Fruit fly (Drosophila melanogaster) whole organism, embryonic: ENCODE results near the gene alpha4GT2.

Experiments used
- CG10147 ChIP-seq: fragments of 200-800 bp; sonication (Bioruptor generic); optimal IDR thresholded peaks from 2 replicates; lab custom pipeline; 2019; ENCODE audit warnings: missing biosample characterization, mild to moderate bottlenecking, missing genetic modification characterization, moderate library complexity
- CG10565 ChIP-seq: fragments of 200-800 bp; sonication (Bioruptor generic); optimal IDR thresholded peaks from 3 replicates; lab custom pipeline; 2016; ENCODE audit warnings: missing biosample characterization, mild to moderate bottlenecking, missing genetic modification characterization
- CG10654 ChIP-seq: fragments of 200-800 bp; sonication (Bioruptor generic); optimal IDR thresholded peaks from 2 replicates; lab custom pipeline; 2016; ENCODE audit warnings: missing biosample characterization, missing genetic modification characterization
- CG11696 ChIP-seq: fragments of 200-800 bp; sonication (Bioruptor generic); IDR thresholded peaks from 2 replicates; pipeline ENCODE4 v1.3.6; 2022; ENCODE audit warnings: missing biosample characterization, missing genetic modification characterization
- CG12104 ChIP-seq: fragments of 200-800 bp; sonication (Bioruptor generic); optimal IDR thresholded peaks from 3 replicates; lab custom pipeline; 2016; ENCODE audit warnings: missing biosample characterization, missing genetic modification characterization
- CG12219 ChIP-seq: fragments of 200-800 bp; sonication (Bioruptor generic); optimal IDR thresholded peaks from 3 replicates; lab custom pipeline; 2018; ENCODE audit warnings: missing biosample characterization, mild to moderate bottlenecking, missing genetic modification characterization
- CG12236 ChIP-seq: fragments of 200-800 bp; sonication (Bioruptor generic); optimal IDR thresholded peaks from 2 replicates; lab custom pipeline; 2016; ENCODE audit warnings: missing biosample characterization, missing genetic modification characterization
- CG12659 ChIP-seq: fragments of 200-800 bp; sonication (Bioruptor generic); optimal IDR thresholded peaks from 3 replicates; lab custom pipeline; 2017; ENCODE audit warnings: mild to moderate bottlenecking, missing biosample characterization, missing genetic modification reagents, missing genetic modification characterization
- CG12744 ChIP-seq: fragments of 200-800 bp; sonication (Bioruptor generic); optimal IDR thresholded peaks from 2 replicates; lab custom pipeline; 2016; ENCODE audit warnings: missing biosample characterization, missing genetic modification characterization
- CG13287 ChIP-seq: fragments of 200-800 bp; sonication (Bioruptor generic); IDR thresholded peaks from 2 replicates; pipeline ENCODE4 v1.3.6; 2022; ENCODE audit warnings: missing biosample characterization, missing genetic modification characterization; ENCODE audit not compliant: partially characterized antibody
- CG1602 ChIP-seq: fragments of 200-800 bp; sonication (Bioruptor generic); optimal IDR thresholded peaks from 3 replicates; lab custom pipeline; 2016; ENCODE audit warnings: missing biosample characterization, missing genetic modification characterization
- CG17385 ChIP-seq: fragments of 200-800 bp; sonication (Bioruptor generic); optimal IDR thresholded peaks from 3 replicates; lab custom pipeline; 2018; ENCODE audit warnings: missing biosample characterization, mild to moderate bottlenecking, missing genetic modification characterization
- CG17612 ChIP-seq: fragments of 200-800 bp; sonication (Bioruptor generic); IDR thresholded peaks from 2 replicates; pipeline ENCODE4 v1.3.6; 2022; ENCODE audit warnings: missing biosample characterization, missing genetic modification characterization
- CG3163 ChIP-seq: fragments of 200-800 bp; sonication (Bioruptor generic); optimal IDR thresholded peaks from 3 replicates; lab custom pipeline; 2016; ENCODE audit warnings: missing biosample characterization, missing genetic modification characterization
- CG34376 ChIP-seq: fragments of 200-800 bp; sonication (Bioruptor generic); optimal IDR thresholded peaks from 2 replicates; lab custom pipeline; 2018; ENCODE audit warnings: missing biosample characterization, mild to moderate bottlenecking, missing genetic modification characterization
- CG4360 ChIP-seq: fragments of 200-800 bp; sonication (Bioruptor generic); IDR thresholded peaks from 2 replicates; pipeline ENCODE4 v1.3.6; 2022; ENCODE audit warnings: missing biosample characterization, missing genetic modification characterization
- CG5180 ChIP-seq: fragments of 200-800 bp; sonication (Bioruptor generic); optimal IDR thresholded peaks from 3 replicates; lab custom pipeline; 2017; ENCODE audit warnings: missing biosample characterization, missing genetic modification characterization, mild to moderate bottlenecking, moderate library complexity, missing genetic modification reagents
- CG5953 ChIP-seq: fragments of 200-800 bp; sonication (Bioruptor generic); IDR thresholded peaks from 2 replicates; pipeline ENCODE4 v1.3.6; 2022; ENCODE audit warnings: missing biosample characterization, missing genetic modification characterization
- CG6175 ChIP-seq: fragments of 200-800 bp; sonication (Bioruptor generic); IDR thresholded peaks from 3 replicates; pipeline ENCODE4 v1.3.6; 2022; ENCODE audit warnings: missing biosample characterization, missing genetic modification characterization
- CG6254 ChIP-seq: fragments of 200-800 bp; sonication (Bioruptor generic); optimal IDR thresholded peaks from 3 replicates; lab custom pipeline; 2017; ENCODE audit warnings: mild to moderate bottlenecking, missing biosample characterization, missing genetic modification reagents, missing genetic modification characterization
- CG6791 ChIP-seq: fragments of 200-800 bp; sonication (Bioruptor generic); IDR thresholded peaks from 3 replicates; pipeline ENCODE4 v1.3.6; 2022; ENCODE audit warnings: missing biosample characterization, missing genetic modification characterization; ENCODE audit not compliant: partially characterized antibody
- CG8388 ChIP-seq: fragments of 200-800 bp; sonication (Bioruptor generic); optimal IDR thresholded peaks from 2 replicates; lab custom pipeline; 2019; ENCODE audit warnings: missing biosample characterization, mild to moderate bottlenecking, missing genetic modification characterization, moderate library complexity
- D ChIP-seq, 2 experiments: fragments of 200-800 bp in 1 of 2; fragments of >200 bp in 1 of 2; sonication (Bioruptor generic) in 1 of 2; optimal IDR thresholded peaks; 2 replicates in 1 of 2; 3 replicates in 1 of 2; lab custom pipeline; 2017; ENCODE audit warnings: mild to moderate bottlenecking in 1 of 2, missing biosample characterization in 1 of 2, missing genetic modification characterization in 1 of 2, missing genetic modification reagents in 1 of 2
- Dll ChIP-seq: fragments of 200-800 bp; sonication (Bioruptor generic); IDR thresholded peaks from 4 replicates; pipeline ENCODE4 v1.3.6; 2022; ENCODE audit warnings: missing biosample characterization, missing genetic modification characterization; ENCODE audit not compliant: partially characterized antibody
- HLH4C ChIP-seq: fragments of 200-800 bp; sonication (Bioruptor generic); IDR thresholded peaks from 3 replicates; pipeline ENCODE4 v1.3.6; 2022; ENCODE audit warnings: missing biosample characterization, missing genetic modification characterization; ENCODE audit not compliant: partially characterized antibody
- HmgD ChIP-seq: fragments of 200-800 bp; sonication (Bioruptor generic); optimal IDR thresholded peaks from 3 replicates; lab custom pipeline; 2016; ENCODE audit warnings: missing biosample characterization, missing genetic modification characterization
- Hr39 ChIP-seq: fragments of >200 bp; optimal IDR thresholded peaks from 2 replicates; lab custom pipeline; 2017
- Mad ChIP-seq: fragments of 200-800 bp; sonication (Bioruptor generic); optimal IDR thresholded peaks from 2 replicates; lab custom pipeline; 2016; ENCODE audit warnings: missing biosample characterization, missing genetic modification characterization
- Max ChIP-seq: fragments of 200-800 bp; sonication (Bioruptor generic); optimal IDR thresholded peaks from 2 replicates; lab custom pipeline; 2016; ENCODE audit warnings: missing biosample characterization, mild to moderate bottlenecking, missing genetic modification characterization
- Stat92E ChIP-seq, 3 experiments: fragments of >200 bp in 2 of 3; fragments of 200-800 bp in 1 of 3; sonication (Bioruptor generic) in 1 of 3; optimal IDR thresholded peaks; 2 replicates each; lab custom pipeline; 2017 to 2019; ENCODE audit warnings: missing biosample characterization in 3 of 3, missing genetic modification characterization in 3 of 3, mild to moderate bottlenecking in 1 of 3, moderate library complexity in 1 of 3
- cad ChIP-seq: fragments of >200 bp; optimal IDR thresholded peaks from 2 replicates; lab custom pipeline; 2017; ENCODE audit warnings: missing biosample characterization, missing genetic modification characterization
- ci ChIP-seq: fragments of 200-800 bp; sonication (Bioruptor generic); IDR thresholded peaks from 3 replicates; pipeline ENCODE4 v1.3.6; 2022; ENCODE audit warnings: missing biosample characterization, missing genetic modification characterization
- crol ChIP-seq: fragments of 200-800 bp; sonication (Bioruptor generic); IDR thresholded peaks from 2 replicates; pipeline ENCODE4 v1.3.6; 2022; ENCODE audit warnings: missing biosample characterization, missing genetic modification characterization
- da ChIP-seq: fragments of 200-800 bp; sonication (Bioruptor generic); optimal IDR thresholded peaks from 2 replicates; lab custom pipeline; 2016; ENCODE audit warnings: missing biosample characterization, missing genetic modification characterization
- dati ChIP-seq: fragments of 200-800 bp; sonication (Bioruptor generic); IDR thresholded peaks from 2 replicates; pipeline ENCODE4 v1.3.6; 2022; ENCODE audit warnings: missing biosample characterization, missing genetic modification characterization
- gfzf ChIP-seq: fragments of 200-800 bp; sonication (Bioruptor generic); optimal IDR thresholded peaks from 2 replicates; lab custom pipeline; 2016; ENCODE audit warnings: missing biosample characterization, mild to moderate bottlenecking, missing genetic modification characterization, moderate library complexity
- gsb-n ChIP-seq: fragments of 200-800 bp; sonication (Bioruptor generic); optimal IDR thresholded peaks from 3 replicates; lab custom pipeline; 2018; ENCODE audit warnings: missing biosample characterization, mild to moderate bottlenecking, missing genetic modification characterization
- hkb ChIP-seq, 2 experiments: fragments of 200-800 bp in 1 of 2; fragments of >200 bp in 1 of 2; sonication (Bioruptor generic) in 1 of 2; IDR thresholded peaks in 1 of 2; optimal IDR thresholded peaks in 1 of 2; 2 replicates each; pipeline versions ENCODE4 v1.3.6 to Lab custom; 2017 to 2022; ENCODE audit warnings: missing biosample characterization in 1 of 2, missing genetic modification characterization in 1 of 2
- lab ChIP-seq: fragments of 200-800 bp; sonication (Bioruptor generic); optimal IDR thresholded peaks from 3 replicates; lab custom pipeline; 2017; ENCODE audit warnings: missing biosample characterization, missing genetic modification characterization, mild to moderate bottlenecking, moderate library complexity, missing genetic modification reagents
- mam ChIP-seq: fragments of 200-800 bp; sonication (Bioruptor generic); optimal IDR thresholded peaks from 3 replicates; lab custom pipeline; 2016; ENCODE audit warnings: missing biosample characterization, missing genetic modification characterization
- otp ChIP-seq: fragments of 200-800 bp; sonication (Bioruptor generic); IDR thresholded peaks from 3 replicates; pipeline ENCODE4, ENCODE4 v1.3.6; 2022; ENCODE audit warnings: missing biosample characterization, missing genetic modification characterization
- p53 ChIP-seq: fragments of 200-800 bp; sonication (Bioruptor generic); optimal IDR thresholded peaks from 2 replicates; lab custom pipeline; 2016; ENCODE audit warnings: missing biosample characterization, missing genetic modification characterization
- pita ChIP-seq: fragments of 200-800 bp; sonication (Bioruptor generic); optimal IDR thresholded peaks from 2 replicates; lab custom pipeline; 2017; ENCODE audit warnings: missing biosample characterization, mild to moderate bottlenecking, missing genetic modification characterization
- slp2 ChIP-seq: fragments of 200-800 bp; sonication (Bioruptor generic); optimal IDR thresholded peaks from 2 replicates; lab custom pipeline; 2016; ENCODE audit warnings: missing biosample characterization, missing genetic modification characterization
- vnd ChIP-seq: fragments of 200-800 bp; sonication (Bioruptor generic); IDR thresholded peaks from 3 replicates; pipeline ENCODE4 v1.3.6; 2022; ENCODE audit warnings: missing biosample characterization, missing genetic modification characterization; ENCODE audit not compliant: partially characterized antibody
- wek ChIP-seq: fragments of 200-800 bp; sonication (Bioruptor generic); optimal IDR thresholded peaks from 3 replicates; lab custom pipeline; 2018; ENCODE audit warnings: missing biosample characterization, mild to moderate bottlenecking, missing genetic modification characterization, moderate library complexity
- wor ChIP-seq: fragments of 200-800 bp; sonication (Bioruptor generic); IDR thresholded peaks from 2 replicates; pipeline ENCODE4 v1.3.6; 2022; ENCODE audit warnings: missing biosample characterization, missing genetic modification characterization
- zen2 ChIP-seq: fragments of 200-800 bp; sonication (Bioruptor generic); IDR thresholded peaks from 3 replicates; pipeline ENCODE4 v1.3.6; 2022; ENCODE audit warnings: missing biosample characterization, missing genetic modification characterization; ENCODE audit not compliant: partially characterized antibody

Gene alpha4GT2

DNA sequence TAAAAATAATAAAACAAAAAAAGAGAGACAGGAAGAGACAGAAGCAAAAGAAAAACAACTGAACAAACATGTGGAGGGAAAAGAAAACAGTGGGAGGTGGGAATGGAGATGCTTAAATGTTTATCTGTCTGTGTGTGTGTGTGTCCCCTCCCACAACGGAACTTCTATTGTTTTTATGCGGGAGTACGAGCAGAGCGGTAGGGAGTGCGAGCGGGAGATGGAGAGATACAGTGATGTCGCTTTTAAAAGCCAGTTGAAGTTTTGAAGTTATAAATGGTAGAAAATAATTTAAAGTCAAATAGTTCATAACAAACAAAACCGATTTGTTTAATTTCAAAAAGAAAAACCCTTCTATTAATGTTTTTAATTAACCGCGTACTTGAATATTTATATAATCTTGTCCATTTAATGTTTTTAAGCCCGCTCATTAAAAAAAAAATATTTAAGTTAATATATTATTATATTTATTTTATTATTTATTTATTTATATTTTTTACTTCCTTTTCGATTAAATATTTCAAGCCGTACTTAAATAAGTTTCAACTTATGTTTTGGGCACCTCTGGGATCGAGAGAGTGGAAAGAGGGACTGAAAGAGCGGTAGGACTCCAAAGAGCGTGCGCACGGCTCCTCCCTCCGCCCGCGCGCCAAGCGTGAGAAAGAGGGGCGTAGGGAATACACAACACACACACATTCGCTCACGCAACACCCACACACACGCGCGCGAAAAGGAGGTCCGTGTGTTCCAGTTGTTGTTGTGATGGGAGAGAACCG, 48.4 kb downstream of the alpha4GT2 start (continued):
- TF ChIP-seq CG6254 (GFP tag; lab: Kevin White, UChicago) = no peak
- no peak for TF ChIP-seq Mad (GFP tag; lab: Kevin White, UChicago)
- no peak for TF ChIP-seq cad
- no peak for TF ChIP-seq wek (GFP tag; lab: Kevin White, UChicago)
- no peak for TF ChIP-seq CG10565 (GFP tag; lab: Kevin White, UChicago)
- peak; percentile 68 for TF ChIP-seq ci
- 0 out of 2 replicates have a peak, but pooled peaks have one; percentile 29 for TF ChIP-seq CG11696 (GFP tag; lab: Robert Waterston, UW)
- peak; percentile 31 for TF ChIP-seq CG10654 (GFP tag; lab: Kevin White, UChicago)
- TF ChIP-seq CG12219 (GFP tag; lab: Kevin White, UChicago) = no peak
- TF ChIP-seq D (optimal IDR thresholded peaks at IDR 0.05; lab: Kevin White, UChicago) = no peak
- TF ChIP-seq D (GFP tag; optimal IDR thresholded peaks at IDR 0.05; lab: Kevin White, UChicago) = peak; percentile 51
- peak; percentile 54 for TF ChIP-seq gsb-n (tag; lab: Kevin White, UChicago)
- TF ChIP-seq CG3163 (GFP tag; lab: Kevin White, UChicago) = no peak
- TF ChIP-seq pita (GFP tag; lab: Kevin White, UChicago) = no peak
- peak; percentile 99 for TF ChIP-seq CG4360
- no peak for TF ChIP-seq CG12236 (GFP tag; lab: Kevin White, UChicago)
- TF ChIP-seq CG5953 = no peak
- peak; percentile 56 for TF ChIP-seq CG10147 (GFP tag; lab: Kevin White, UChicago)
- no peak for TF ChIP-seq Dll
- TF ChIP-seq CG8388 = peak; percentile 87
- TF ChIP-seq CG17612 = no peak
- no peak for TF ChIP-seq CG13287
- TF ChIP-seq mam (GFP tag; lab: Kevin White, UChicago) = no peak
- no peak for TF ChIP-seq HLH4C (GFP tag; lab: Robert Waterston, UW)
- TF ChIP-seq CG1602 = peak; percentile 31
- TF ChIP-seq dati (GFP tag; lab: Robert Waterston, UW) = no peak
- TF ChIP-seq gfzf (GFP tag; lab: Kevin White, UChicago) = no peak
- no peak for TF ChIP-seq Hr39 (lab: Kevin White, UChicago)
- TF ChIP-seq CG6175 (GFP tag; lab: Robert Waterston, UW) = no peak
- TF ChIP-seq CG12659 (GFP tag; lab: Kevin White, UChicago) = peak; percentile 18
- no peak for TF ChIP-seq CG12104
- no peak for TF ChIP-seq zen2 (GFP tag; lab: Robert Waterston, UW)
- 0 out of 2 replicates have a peak, but pooled peaks have one; percentile 17 for TF ChIP-seq wor (GFP tag; lab: Robert Waterston, UW)
- peak; percentile 16 for TF ChIP-seq HmgD (GFP tag; lab: Kevin White, UChicago)
- no peak for TF ChIP-seq CG6791 (GFP tag; lab: Robert Waterston, UW)
- TF ChIP-seq Max (GFP tag; lab: Kevin White, UChicago) = no peak
- no peak for TF ChIP-seq CG34376 (GFP tag; lab: Kevin White, UChicago)
- no peak for TF ChIP-seq slp2
- peak; percentile 1 for TF ChIP-seq CG5180 (GFP tag; lab: Kevin White, UChicago)
- TF ChIP-seq da (GFP tag; lab: Kevin White, UChicago) = no peak
- no peak for TF ChIP-seq Stat92E (GFP tag; optimal IDR thresholded peaks at IDR 0.05; lab: Kevin White, UChicago)
- no peak; the same call in 2 of the 3 replicates for TF ChIP-seq otp (GFP tag; lab: Robert Waterston, UW)
- TF ChIP-seq hkb (optimal IDR thresholded peaks at IDR 0.05; lab: Kevin White, UChicago) = no peak
- TF ChIP-seq hkb (GFP tag; IDR thresholded peaks at IDR 0.05; lab: Robert Waterston, UW) = no peak
- TF ChIP-seq CG17385 (GFP tag; lab: Kevin White, UChicago) = peak; percentile 54
- no peak for TF ChIP-seq CG12744
- TF ChIP-seq lab (GFP tag; lab: Kevin White, UChicago) = peak; percentile 72
- TF ChIP-seq vnd (GFP tag; lab: Robert Waterston, UW) = no peak
- TF ChIP-seq crol (GFP tag; lab: Robert Waterston, UW) = peak; percentile 92
- TF ChIP-seq p53 (GFP tag; lab: Kevin White, UChicago) = no peak
